Worm (Caenorhabditis elegans) whole organism, L4 larva: ENCODE measurements around the gene C15F1.1.

ENCODE experiments used
- F10B5.3 ChIP-seq: sonication (generic microtip); optimal IDR thresholded peaks from 2 replicates; lab custom pipeline; 2016; ENCODE audit warnings: mild to moderate bottlenecking, missing genetic modification characterization, missing compliant biosample characterization
- F37D6.2 ChIP-seq: sonication (generic microtip); optimal IDR thresholded peaks from 2 replicates; lab custom pipeline; 2016; ENCODE audit warnings: mild to moderate bottlenecking, missing genetic modification characterization, missing compliant biosample characterization
- T20F7.1 ChIP-seq: fragments of 200-800 bp; sonication (Bioruptor generic); optimal IDR thresholded peaks from 2 replicates; lab custom pipeline; 2018; ENCODE audit warnings: mild to moderate bottlenecking, missing genetic modification characterization, missing compliant biosample characterization
- Y48G9A.11 ChIP-seq: fragments of 200-800 bp; sonication (Bioruptor generic); IDR thresholded peaks from 2 replicates; pipeline ENCODE4 v1.3.6; 2022; ENCODE audit warnings: missing genetic modification reagents, missing genetic modification characterization, missing compliant biosample characterization
- Y5F2A.4 ChIP-seq: fragments of 200-800 bp; sonication (Bioruptor generic); optimal IDR thresholded peaks from 2 replicates; lab custom pipeline; 2018; ENCODE audit warnings: mild to moderate bottlenecking, missing genetic modification characterization, missing compliant biosample characterization
- aha-1 ChIP-seq: fragments of 150-350 bp; peaks from one replicate; lab custom pipeline; 2014; ENCODE audit warnings: missing biosample characterization, missing genetic modification characterization
- ama-1 ChIP-seq: fragments of 150-350 bp; optimal IDR thresholded peaks from 2 replicates; lab custom pipeline; 2014; ENCODE audit warnings: inconsistent platforms, mixed read lengths
- ceh-32 ChIP-seq: sonication (generic microtip); optimal IDR thresholded peaks from 2 replicates; lab custom pipeline; 2016; ENCODE audit warnings: mild to moderate bottlenecking, missing genetic modification characterization, missing compliant biosample characterization; ENCODE audit not compliant: poor library complexity
- ceh-44 ChIP-seq: fragments of 200-800 bp; sonication (Bioruptor generic); IDR thresholded peaks from 2 replicates; pipeline ENCODE4 v1.3.6; 2022; ENCODE audit warnings: missing genetic modification reagents, missing genetic modification characterization, missing compliant biosample characterization
- ceh-82 ChIP-seq: sonication (generic microtip); optimal IDR thresholded peaks from 2 replicates; lab custom pipeline; 2017; ENCODE audit warnings: missing biosample characterization, missing genetic modification characterization
- ctbp-1 ChIP-seq: fragments of 200-800 bp; sonication (Bioruptor generic); IDR thresholded peaks from 2 replicates; pipeline ENCODE4 v1.3.6; 2022; ENCODE audit warnings: missing genetic modification reagents, missing genetic modification characterization, missing compliant biosample characterization
- daf-12 ChIP-seq: fragments of 150-350 bp; optimal IDR thresholded peaks from 2 replicates; lab custom pipeline; 2014; ENCODE audit warnings: missing biosample characterization, missing genetic modification reagents, missing genetic modification characterization
- daf-16 ChIP-seq, 3 experiments: sonication (generic microtip); optimal IDR thresholded peaks; 2 replicates each; lab custom pipeline; 2016 to 2017; ENCODE audit warnings: missing genetic modification characterization in 3 of 3, missing genetic modification reagents in 3 of 3, mild to moderate bottlenecking in 2 of 3, missing compliant biosample characterization in 2 of 3, missing biosample characterization in 1 of 3, moderate library complexity in 1 of 3
- daf-19 ChIP-seq: fragments of 200-800 bp; sonication (Bioruptor generic); conservative IDR thresholded peaks from 2 replicates; pipeline ENCODE4 v1.3.6; 2022; ENCODE audit warnings: missing genetic modification characterization, missing compliant biosample characterization
- dmd-6 ChIP-seq: fragments of 200-800 bp; sonication (Bioruptor generic); IDR thresholded peaks from 2 replicates; pipeline ENCODE4 v1.3.6; 2022; ENCODE audit warnings: missing genetic modification reagents, missing genetic modification characterization, missing compliant biosample characterization
- dve-1 ChIP-seq: sonication (generic microtip); optimal IDR thresholded peaks from 2 replicates; lab custom pipeline; 2017; ENCODE audit warnings: antibody characterized with exemption, mild to moderate bottlenecking, missing genetic modification characterization, missing compliant biosample characterization; ENCODE audit not compliant: insufficient read depth
- egl-27 ChIP-seq: sonication (generic microtip); optimal IDR thresholded peaks from 3 replicates; lab custom pipeline; 2017; ENCODE audit warnings: missing biosample characterization, missing genetic modification reagents, missing genetic modification characterization
- fkh-10 ChIP-seq: fragments of 150-350 bp; optimal IDR thresholded peaks from 2 replicates; lab custom pipeline; 2014; ENCODE audit warnings: missing biosample characterization, missing genetic modification reagents, missing genetic modification characterization
- hlh-11 ChIP-seq: fragments of 200-800 bp; sonication (Bioruptor generic); optimal IDR thresholded peaks from 2 replicates; lab custom pipeline; 2018; ENCODE audit warnings: mild to moderate bottlenecking, missing genetic modification characterization, missing compliant biosample characterization
- hlh-30 ChIP-seq: sonication (generic microtip); optimal IDR thresholded peaks from 2 replicates; lab custom pipeline; 2017; ENCODE audit warnings: antibody characterized with exemption, mild to moderate bottlenecking, missing genetic modification characterization, missing compliant biosample characterization; ENCODE audit not compliant: insufficient read depth
- jun-1 ChIP-seq: fragments of 150-350 bp; optimal IDR thresholded peaks from 2 replicates; lab custom pipeline; 2014; ENCODE audit warnings: missing biosample characterization, missing genetic modification reagents, missing genetic modification characterization
- lin-1 ChIP-seq: fragments of 200-800 bp; sonication (Bioruptor generic); IDR thresholded peaks from 2 replicates; pipeline ENCODE4 v1.3.6; 2022; ENCODE audit warnings: missing genetic modification reagents, missing genetic modification characterization, missing compliant biosample characterization
- lin-13 ChIP-seq: fragments of 150-350 bp; optimal IDR thresholded peaks from 2 replicates; lab custom pipeline; 2014; ENCODE audit warnings: missing biosample characterization, missing genetic modification reagents, missing genetic modification characterization
- lir-3 ChIP-seq: sonication (generic microtip); optimal IDR thresholded peaks from 2 replicates; lab custom pipeline; 2016; ENCODE audit warnings: mild to moderate bottlenecking, missing genetic modification characterization, missing compliant biosample characterization
- lsy-2 ChIP-seq, 2 experiments: fragments of 150-350 bp in 1 of 2; sonication (generic microtip) in 1 of 2; optimal IDR thresholded peaks; 2 replicates each; lab custom pipeline; 2014 to 2017; ENCODE audit warnings: missing biosample characterization in 2 of 2, missing genetic modification characterization in 2 of 2
- mdl-1 ChIP-seq, 2 experiments: fragments of 150-350 bp in 1 of 2; sonication (generic microtip) in 1 of 2; optimal IDR thresholded peaks; 2 replicates each; lab custom pipeline; 2014 to 2017; ENCODE audit warnings: missing biosample characterization in 2 of 2, missing genetic modification characterization in 2 of 2
- mep-1 ChIP-seq: fragments of 150-350 bp; sonication (generic microtip); optimal IDR thresholded peaks from 3 replicates; lab custom pipeline; 2014; ENCODE audit warnings: missing biosample characterization, missing genetic modification characterization
- mes-2 ChIP-seq: sonication (generic microtip); optimal IDR thresholded peaks from 2 replicates; lab custom pipeline; 2016; ENCODE audit warnings: missing genotype, mild to moderate bottlenecking, missing genetic modification characterization, missing compliant biosample characterization; ENCODE audit not compliant: poor library complexity, severe bottlenecking
- mxl-3 ChIP-seq: fragments of 200-800 bp; sonication (Bioruptor generic); optimal IDR thresholded peaks from 2 replicates; lab custom pipeline; 2018; ENCODE audit warnings: mild to moderate bottlenecking, missing genetic modification characterization, missing compliant biosample characterization
- nhr-102 ChIP-seq: sonication (generic microtip); optimal IDR thresholded peaks from 2 replicates; lab custom pipeline; 2016; ENCODE audit warnings: mild to moderate bottlenecking, missing genetic modification characterization, moderate library complexity, missing compliant biosample characterization
- nhr-111 ChIP-seq: fragments of 200-800 bp; sonication (Bioruptor generic); optimal IDR thresholded peaks from 2 replicates; lab custom pipeline; 2018; ENCODE audit warnings: mild to moderate bottlenecking, missing genetic modification characterization, missing compliant biosample characterization
- nhr-28 ChIP-seq: fragments of 150-350 bp; optimal IDR thresholded peaks from 2 replicates; lab custom pipeline; 2014; ENCODE audit warnings: missing biosample characterization, missing genetic modification characterization
- nhr-48 ChIP-seq: sonication (generic microtip); optimal IDR thresholded peaks from 2 replicates; lab custom pipeline; 2016; ENCODE audit warnings: mild to moderate bottlenecking, missing genetic modification characterization, missing compliant biosample characterization
- pha-4 ChIP-seq, 2 experiments: fragments of 150-350 bp in 1 of 2; fragments of 200-800 bp in 1 of 2; sonication (Bioruptor generic) in 1 of 2; IDR thresholded peaks in 1 of 2; optimal IDR thresholded peaks in 1 of 2; 2 replicates each; pipeline versions ENCODE4 v1.3.6 to Lab custom; 2014 to 2022; ENCODE audit warnings: missing genetic modification characterization in 2 of 2, missing genetic modification reagents in 2 of 2, missing biosample characterization in 1 of 2, missing compliant biosample characterization in 1 of 2
- php-3 ChIP-seq: fragments of 200-800 bp; sonication (Bioruptor generic); IDR thresholded peaks from 2 replicates; pipeline ENCODE4 v1.3.6; 2022; ENCODE audit warnings: missing genetic modification reagents, missing genetic modification characterization, missing compliant biosample characterization
- rbr-2 ChIP-seq: sonication (generic microtip); optimal IDR thresholded peaks from 2 replicates; lab custom pipeline; 2016; ENCODE audit warnings: missing genotype, missing genetic modification characterization, missing compliant biosample characterization
- saeg-2 ChIP-seq: fragments of 200-800 bp; sonication (Bioruptor generic); IDR thresholded peaks from 2 replicates; pipeline ENCODE4 v1.3.6; 2022; ENCODE audit warnings: missing genetic modification reagents, missing genetic modification characterization, missing compliant biosample characterization
- sdz-12 ChIP-seq: fragments of 200-800 bp; sonication (Bioruptor generic); optimal IDR thresholded peaks from 2 replicates; lab custom pipeline; 2018; ENCODE audit warnings: mild to moderate bottlenecking, missing genetic modification characterization, missing compliant biosample characterization
- set-16 ChIP-seq: fragments of 200-800 bp; sonication (Bioruptor generic); IDR thresholded peaks from 2 replicates; pipeline ENCODE4 v1.3.6; 2022; ENCODE audit warnings: missing genetic modification reagents, missing genetic modification characterization, missing compliant biosample characterization
- skn-1 ChIP-seq: fragments of 150-350 bp; optimal IDR thresholded peaks from 2 replicates; lab custom pipeline; 2014; ENCODE audit warnings: missing biosample characterization, missing genetic modification characterization
- spr-1 ChIP-seq: sonication (generic microtip); optimal IDR thresholded peaks from 2 replicates; lab custom pipeline; 2016; ENCODE audit warnings: mild to moderate bottlenecking, missing genetic modification characterization, missing compliant biosample characterization
- tra-1 ChIP-seq: fragments of 200-800 bp; sonication (Bioruptor generic); IDR thresholded peaks from 2 replicates; pipeline ENCODE4 v1.3.6; 2022; ENCODE audit warnings: missing genetic modification reagents, missing genetic modification characterization, missing compliant biosample characterization
- unc-130 ChIP-seq: sonication (generic microtip); optimal IDR thresholded peaks from 2 replicates; lab custom pipeline; 2016; ENCODE audit warnings: missing genetic modification reagents, missing genetic modification characterization, missing compliant biosample characterization
- vab-7 ChIP-seq: fragments of 200-800 bp; sonication (Bioruptor generic); IDR thresholded peaks from 2 replicates; pipeline ENCODE4 v1.3.6; 2022; ENCODE audit warnings: missing genetic modification reagents, missing genetic modification characterization, missing compliant biosample characterization
- zag-1 ChIP-seq: fragments of 150-350 bp; optimal IDR thresholded peaks from 2 replicates; lab custom pipeline; 2014; ENCODE audit warnings: missing biosample characterization, missing genetic modification characterization

Gene C15F1.1

ce11 chrII:7002956-7003357 is 13.3 kb downstream of the C15F1.1 start (continued):
- peak; percentile 37 for TF ChIP-seq rbr-2 (tag; lab: Kevin White, UChicago)
- TF ChIP-seq fkh-10 (GFP tag; lab: Kevin White, UChicago), result no peak
- no peak for TF ChIP-seq ama-1 (lab: Kevin White, UChicago)
- TF ChIP-seq sdz-12 (GFP tag; lab: Kevin White, UChicago), result no peak
- no peak for TF ChIP-seq hlh-11 (tag; lab: Kevin White, UChicago)
- no peak for TF ChIP-seq F37D6.2 (tag; lab: Kevin White, UChicago)

- TF ChIP-seq mes-2, result no peak
- TF ChIP-seq ceh-82 (tag; lab: Kevin White, UChicago), result no peak
- no peak for TF ChIP-seq vab-7 (GFP tag; lab: Robert Waterston, UW)
- no peak for TF ChIP-seq pha-4 (GFP tag; IDR thresholded peaks at IDR 0.05; lab: Robert Waterston, UW)
- TF ChIP-seq pha-4 (tag; optimal IDR thresholded peaks at IDR 0.05; lab: Kevin White, UChicago), result no peak
- TF ChIP-seq ceh-32 (tag; lab: Kevin White, UChicago), result no peak
- TF ChIP-seq php-3, result no peak
- no peak for TF ChIP-seq lin-1
- TF ChIP-seq mdl-1 (tag; optimal IDR thresholded peaks at IDR 0.05; lab: Kevin White, UChicago), result no peak
- no peak for TF ChIP-seq nhr-28 (tag; lab: Kevin White, UChicago)
- TF ChIP-seq daf-12 (tag; lab: Kevin White, UChicago), result no peak
- no peak for TF ChIP-seq nhr-102 (tag; lab: Kevin White, UChicago)
- TF ChIP-seq zag-1 (tag; lab: Kevin White, UChicago), result no peak
- TF ChIP-seq lir-3 (tag; lab: Kevin White, UChicago), result no peak
- TF ChIP-seq lsy-2 (tag; optimal IDR thresholded peaks at IDR 0.05; lab: Kevin White, UChicago), result no peak
- TF ChIP-seq Y48G9A.11 (GFP tag; lab: Robert Waterston, UW), result no peak
- TF ChIP-seq tra-1, result no peak
- TF ChIP-seq jun-1 (tag; lab: Kevin White, UChicago), result no peak
- no peak for TF ChIP-seq aha-1
- TF ChIP-seq egl-27 (tag; lab: Kevin White, UChicago), result no peak
These were observed 22.9 kb downstream of the C15F1.1 start, which contains the start of gene sqv-7 for ce11 chrII:7012592-7012991. TSS of gene sqv-7 (minus strand) at chrII:7012692.

- TF ChIP-seq hlh-11 (tag; lab: Kevin White, UChicago) (peak; percentile 73), spr-1 (tag; lab: Kevin White, UChicago) (peak; percentile 8), daf-16 (GFP tag; optimal IDR thresholded peaks at IDR 0.05; lab: Kevin White, UChicago) (peak in 1 of 2 experiments; percentile 34), daf-16 (tag; optimal IDR thresholded peaks at IDR 0.05; lab: Kevin White, UChicago) (peak; percentile 51), Y5F2A.4 (no peak), ama-1 (lab: Kevin White, UChicago) (no peak), lin-13 (GFP tag; lab: Kevin White, UChicago) (peak; percentile 6), nhr-111 (no peak), ceh-44 (no peak), php-3 (peak; percentile 38; the same call in 1 of the 2 replicates), saeg-2 (GFP tag; lab: Robert Waterston, UW) (no peak), mes-2 (peak; percentile 71), jun-1 (tag; lab: Kevin White, UChicago) (no peak), ctbp-1 (GFP tag; lab: Robert Waterston, UW) (no peak), dmd-6 (peak; percentile 58; the same call in 1 of the 2 replicates), rbr-2 (tag; lab: Kevin White, UChicago) (peak; percentile 70), F10B5.3 (tag; lab: Kevin White, UChicago) (no peak), daf-19 (no peak), nhr-48 (tag; lab: Kevin White, UChicago) (peak; percentile 5), hlh-30 (peak; percentile 74), set-16 (GFP tag; lab: Robert Waterston, UW) (no peak), nhr-28 (tag; lab: Kevin White, UChicago) (peak; percentile 50), T20F7.1 (GFP tag; lab: Kevin White, UChicago) (peak; percentile 70), mep-1 (peak; percentile 73), dve-1 (peak; percentile 55), unc-130 (GFP tag; lab: Kevin White, UChicago) (no peak), skn-1 (tag; lab: Kevin White, UChicago) (no peak), mxl-3 (GFP tag; lab: Kevin White, UChicago) (peak; percentile 19)
These were observed 32.8 kb downstream of the C15F1.1 start, which contains the start of the genes lst-6 and lst-5 for ce11 chrII:7022370-7023001. TSS of gene lst-6 (minus strand) at chrII:7022509. TSS of gene lst-5 (plus strand) at chrII:7022913.
